Worm (Caenorhabditis elegans): ENCODE measurements around the gene gcy-18.
A peak's percentile ranks its signal among the peaks of the same experiment; 100 is the strongest.

Gene gcy-18

ce11 chrIV:12825304-12825703, 34.6 kb upstream of the gcy-18 start, which contains the start of gene M02B1.4:
Gene M02B1.4, minus strand, starts transcription at chrIV:12825312.
- TF ChIP-seq Y56A3A.18 (GFP tag; IDR thresholded peaks at IDR 0.05) (no peak), aptf-2 (GFP tag; conservative IDR thresholded peaks at IDR 0.05) (no peak)

ce11 chrIV:12830829-12831392, 29.0 kb upstream of the gcy-18 start:
- TF ChIP-seq lin-54 (GFP tag; optimal IDR thresholded peaks at IDR 0.05) (no peak), snpc-3.4 (tag; optimal IDR thresholded peaks at IDR 0.05) (peak; percentile 0), hlh-12 (tag; optimal IDR thresholded peaks at IDR 0.05) (no peak), F37B4.10 (GFP tag; IDR thresholded peaks at IDR 0.05) (no peak), hmg-1.2 (GFP tag; IDR thresholded peaks at IDR 0.05) (0 out of 2 replicates have a peak, but pooled peaks have one; percentile 8), efl-1 (GFP tag; optimal IDR thresholded peaks at IDR 0.05) (peak; percentile 68), madf-6 (GFP tag; IDR thresholded peaks at IDR 0.05) (peak; percentile 61), ztf-25 (GFP tag; IDR thresholded peaks at IDR 0.05) (0 out of 2 replicates have a peak, but pooled peaks have one; percentile 16)

- peak; percentile 71 for TF ChIP-seq snpc-1.1 (tag; optimal IDR thresholded peaks at IDR 0.05; ENCODE audit: insufficient read depth)
- TF ChIP-seq B0019.2 (GFP tag; conservative IDR thresholded peaks at IDR 0.05), result peak; percentile 95
- TF ChIP-seq ceh-58 (GFP tag; IDR thresholded peaks at IDR 0.05), result no peak
- TF ChIP-seq ekl-4 (GFP tag; IDR thresholded peaks at IDR 0.05), result no peak
- no peak for TF ChIP-seq ceh-40 (GFP tag; IDR thresholded peaks at IDR 0.05)
- no peak for TF ChIP-seq gei-17 (GFP tag; optimal IDR thresholded peaks at IDR 0.05)
- peak; percentile 62 for TF ChIP-seq F49E8.2 (tag; optimal IDR thresholded peaks at IDR 0.05; ENCODE audit: insufficient read depth)
- no peak for TF ChIP-seq mel-28 (tag; optimal IDR thresholded peaks at IDR 0.05; ENCODE audit: borderline replicate concordance)
- TF ChIP-seq let-526 (GFP tag; IDR thresholded peaks at IDR 0.05), result no peak
- 0 out of 2 replicates have a peak, but pooled peaks have one; percentile 32 for TF ChIP-seq rcor-1 (GFP tag; IDR thresholded peaks at IDR 0.05)
- no peak for TF ChIP-seq ceh-27 (GFP tag; optimal IDR thresholded peaks at IDR 0.05)
- peak; percentile 66 for TF ChIP-seq snpc-1.3 (tag; optimal IDR thresholded peaks at IDR 0.05; ENCODE audit: insufficient read depth)
- peak; percentile 10 for TF ChIP-seq snpc-4 (GFP tag; optimal IDR thresholded peaks at IDR 0.05)
- TF ChIP-seq snpc-4 (tag; optimal IDR thresholded peaks at IDR 0.05), result peak in 3 of 4 experiments; percentile 49 to 80 (median 68)
- TF ChIP-seq ztf-26 (tag; optimal IDR thresholded peaks at IDR 0.05), result no peak
- peak; percentile 76 for TF ChIP-seq ceh-91 (GFP tag; IDR thresholded peaks at IDR 0.05)
- TF ChIP-seq egrh-3 (GFP tag; IDR thresholded peaks at IDR 0.05), result no peak
- TF ChIP-seq nfyb-1 (GFP tag; IDR thresholded peaks at IDR 0.05), result no peak
- TF ChIP-seq dox-1 (GFP tag; IDR thresholded peaks at IDR 0.05), result peak; percentile 54
- TF ChIP-seq B0261.1 (tag; optimal IDR thresholded peaks at IDR 0.05), result no peak
- peak; percentile 66 for TF ChIP-seq madf-8 (GFP tag; conservative IDR thresholded peaks at IDR 0.05)
- TF ChIP-seq dpl-1 (GFP tag; optimal IDR thresholded peaks at IDR 0.05), result peak; percentile 31
- TF ChIP-seq Y79H2A.3 (GFP tag; conservative IDR thresholded peaks at IDR 0.05), result no peak
- TF ChIP-seq nhr-80 (tag; optimal IDR thresholded peaks at IDR 0.05), result no peak
- TF ChIP-seq xnd-1 (tag; optimal IDR thresholded peaks at IDR 0.05), result peak; percentile 60
- no peak for TF ChIP-seq akir-1 (GFP tag; optimal IDR thresholded peaks at IDR 0.05)
- no peak for TF ChIP-seq sea-2 (GFP tag; IDR thresholded peaks at IDR 0.05)
- TF ChIP-seq ZK185.1 (tag; optimal IDR thresholded peaks at IDR 0.05; ENCODE audit: poor library complexity, severe bottlenecking), result no peak
- peak; percentile 37 for TF ChIP-seq tbp1 (GFP tag; optimal IDR thresholded peaks at IDR 0.05)
- no peak for TF ChIP-seq tlf-1 (GFP tag; optimal IDR thresholded peaks at IDR 0.05)
- TF ChIP-seq B0336.3 (GFP tag; IDR thresholded peaks at IDR 0.05), result peak; percentile 43; the same call in 1 of the 2 replicates
- no peak for TF ChIP-seq Y53G8AR.9 (GFP tag; conservative IDR thresholded peaks at IDR 0.05)
- TF ChIP-seq athp-1 (tag; optimal IDR thresholded peaks at IDR 0.05), result no peak
Observed at ce11 chrIV:12831609-12832500, 28.0 kb upstream of the gcy-18 start.

Data from whole organism, young adult.